Fruit fly (Drosophila melanogaster) whole organism, embryonic: Measurements from ENCODE around the gene Usf.

Experiments used
- ATbp ChIP-seq: fragments of 200-800 bp; sonication (Bioruptor generic); optimal IDR thresholded peaks from 2 replicates; lab custom pipeline; 2017; ENCODE audit warnings: missing biosample characterization, mild to moderate bottlenecking, missing genetic modification characterization, missing genetic modification reagents
- Ada2b ChIP-seq: fragments of 200-800 bp; sonication (Bioruptor generic); IDR thresholded peaks from 2 replicates; pipeline ENCODE4 v1.3.6; 2022; ENCODE audit warnings: missing biosample characterization, missing genetic modification characterization
- Adf1 ChIP-seq: fragments of 200-800 bp; sonication (Bioruptor generic); IDR thresholded peaks from 2 replicates; pipeline ENCODE4 v1.3.6; 2022; ENCODE audit warnings: missing biosample characterization, missing genetic modification characterization
- Atf6 ChIP-seq: fragments of 200-800 bp; sonication (Bioruptor generic); IDR thresholded peaks from 2 replicates; pipeline ENCODE4 v1.3.6; 2022; ENCODE audit warnings: missing biosample characterization, missing genetic modification characterization
- Bgb ChIP-seq: fragments of 200-800 bp; sonication (Bioruptor generic); IDR thresholded peaks from 2 replicates; pipeline ENCODE4 v1.3.6; 2022; ENCODE audit warnings: missing biosample characterization, missing genetic modification characterization; ENCODE audit not compliant: partially characterized antibody
- CG10565 ChIP-seq: fragments of 200-800 bp; sonication (Bioruptor generic); optimal IDR thresholded peaks from 3 replicates; lab custom pipeline; 2016; ENCODE audit warnings: missing biosample characterization, mild to moderate bottlenecking, missing genetic modification characterization
- CG11723 ChIP-seq: fragments of 200-800 bp; sonication (Bioruptor generic); optimal IDR thresholded peaks from 2 replicates; lab custom pipeline; 2017; ENCODE audit warnings: missing biosample characterization, mild to moderate bottlenecking, missing genetic modification characterization
- CG12219 ChIP-seq: fragments of 200-800 bp; sonication (Bioruptor generic); optimal IDR thresholded peaks from 3 replicates; lab custom pipeline; 2018; ENCODE audit warnings: missing biosample characterization, mild to moderate bottlenecking, missing genetic modification characterization
- CG13624 ChIP-seq: fragments of 200-800 bp; sonication (Bioruptor generic); optimal IDR thresholded peaks from 2 replicates; lab custom pipeline; 2016; ENCODE audit warnings: missing biosample characterization, missing genetic modification characterization
- CG14667 ChIP-seq: fragments of 200-800 bp; sonication (Bioruptor generic); IDR thresholded peaks from 2 replicates; pipeline ENCODE4 v1.3.6; 2022; ENCODE audit warnings: missing biosample characterization, missing genetic modification characterization
- CG15011 ChIP-seq: fragments of 200-800 bp; sonication (Bioruptor generic); optimal IDR thresholded peaks from 3 replicates; lab custom pipeline; 2018; ENCODE audit warnings: missing biosample characterization, mild to moderate bottlenecking, missing genetic modification characterization
- CG16813 ChIP-seq: fragments of 200-800 bp; sonication (Bioruptor generic); IDR thresholded peaks from 3 replicates; pipeline ENCODE4 v1.3.6; 2022; ENCODE audit warnings: missing biosample characterization, missing genetic modification characterization; ENCODE audit not compliant: partially characterized antibody
- CG17186 ChIP-seq: fragments of 200-800 bp; sonication (Bioruptor generic); optimal IDR thresholded peaks from 3 replicates; lab custom pipeline; 2017; ENCODE audit warnings: missing biosample characterization, missing genetic modification reagents, missing genetic modification characterization
- CG17359 ChIP-seq: fragments of 200-800 bp; sonication (Bioruptor generic); optimal IDR thresholded peaks from 3 replicates; lab custom pipeline; 2018; ENCODE audit warnings: missing biosample characterization, mild to moderate bottlenecking, missing genetic modification characterization, moderate library complexity
- CG18011 ChIP-seq: fragments of 200-800 bp; sonication (Bioruptor generic); optimal IDR thresholded peaks from 2 replicates; lab custom pipeline; 2017; ENCODE audit warnings: missing biosample characterization, missing genetic modification characterization, mild to moderate bottlenecking, moderate library complexity, missing genotype
- CG2129 ChIP-seq: fragments of 200-800 bp; sonication (Bioruptor generic); IDR thresholded peaks from 2 replicates; pipeline ENCODE4 v1.3.6; 2022; ENCODE audit warnings: missing biosample characterization, missing genetic modification characterization; ENCODE audit not compliant: partially characterized antibody
- CG30403 ChIP-seq: fragments of 200-800 bp; sonication (Bioruptor generic); optimal IDR thresholded peaks from 3 replicates; lab custom pipeline; 2016; ENCODE audit warnings: missing biosample characterization, missing genetic modification characterization
- CG31388 ChIP-seq: fragments of 200-800 bp; sonication (Bioruptor generic); optimal IDR thresholded peaks from 2 replicates; lab custom pipeline; 2016; ENCODE audit warnings: missing biosample characterization, missing genetic modification characterization
- CG34224 ChIP-seq: fragments of 200-800 bp; sonication (Bioruptor generic); IDR thresholded peaks from 3 replicates; pipeline ENCODE4 v1.3.6; 2022; ENCODE audit warnings: missing biosample characterization, missing genetic modification characterization; ENCODE audit not compliant: partially characterized antibody
- CG7372 ChIP-seq: fragments of 200-800 bp; sonication (Bioruptor generic); IDR thresholded peaks from 2 replicates; pipeline ENCODE4 v1.3.6; 2022; ENCODE audit warnings: missing biosample characterization, missing genetic modification characterization
- CG7839 ChIP-seq: fragments of 200-800 bp; sonication (Bioruptor generic); optimal IDR thresholded peaks from 3 replicates; lab custom pipeline; 2018; ENCODE audit warnings: missing biosample characterization, mild to moderate bottlenecking, missing genetic modification characterization, moderate library complexity
- Deaf1 ChIP-seq: fragments of 200-800 bp; optimal IDR thresholded peaks from 3 replicates; lab custom pipeline; 2019; ENCODE audit warnings: missing biosample characterization, mild to moderate bottlenecking, missing genetic modification characterization, moderate library complexity
- Dref ChIP-seq: fragments of 200-800 bp; sonication (Bioruptor generic); IDR thresholded peaks from 2 replicates; pipeline ENCODE4 v1.3.6; 2022; ENCODE audit warnings: missing biosample characterization, missing genetic modification characterization
- E2f1 ChIP-seq: fragments of 200-800 bp; sonication (Bioruptor generic); IDR thresholded peaks from 2 replicates; pipeline ENCODE4 v1.3.6; 2022; ENCODE audit warnings: missing biosample characterization, missing genetic modification characterization
- HLH4C ChIP-seq: fragments of 200-800 bp; sonication (Bioruptor generic); IDR thresholded peaks from 3 replicates; pipeline ENCODE4 v1.3.6; 2022; ENCODE audit warnings: missing biosample characterization, missing genetic modification characterization; ENCODE audit not compliant: partially characterized antibody
- HLH54F ChIP-seq: fragments of 200-800 bp; sonication (Bioruptor generic); optimal IDR thresholded peaks from 3 replicates; lab custom pipeline; 2016; ENCODE audit warnings: missing biosample characterization, missing genetic modification characterization
- NC2α ChIP-seq: fragments of 200-800 bp; sonication (Bioruptor generic); optimal IDR thresholded peaks from 2 replicates; lab custom pipeline; 2016; ENCODE audit warnings: missing biosample characterization, missing genetic modification characterization
- Sox100B ChIP-seq: fragments of 200-800 bp; sonication (Bioruptor generic); optimal IDR thresholded peaks from 3 replicates; lab custom pipeline; 2018; ENCODE audit warnings: missing biosample characterization, mild to moderate bottlenecking, missing genetic modification characterization
- Tbp ChIP-seq: fragments of >200 bp; optimal IDR thresholded peaks from 2 replicates; lab custom pipeline; 2018; ENCODE audit warnings: missing biosample characterization, missing genetic modification characterization
- bcd ChIP-seq: fragments of 200-800 bp; sonication (Bioruptor generic); optimal IDR thresholded peaks from 2 replicates; lab custom pipeline; 2017; ENCODE audit warnings: missing biosample characterization, mild to moderate bottlenecking, missing genetic modification characterization
- caup ChIP-seq: fragments of 200-800 bp; sonication (Bioruptor generic); optimal IDR thresholded peaks from 3 replicates; lab custom pipeline; 2017; ENCODE audit warnings: missing biosample characterization, mild to moderate bottlenecking, missing genetic modification characterization, moderate library complexity; ENCODE audit not compliant: severe bottlenecking
- chm ChIP-seq: fragments of 200-800 bp; sonication (Bioruptor generic); IDR thresholded peaks from 2 replicates; pipeline ENCODE4 v1.3.6; 2022; ENCODE audit warnings: missing biosample characterization, missing genetic modification characterization
- dan ChIP-seq: fragments of 200-800 bp; sonication (Bioruptor generic); IDR thresholded peaks from 2 replicates; pipeline ENCODE4 v1.3.6; 2022; ENCODE audit warnings: missing biosample characterization, missing genetic modification characterization
- emc ChIP-seq: fragments of 200-800 bp; sonication (Bioruptor generic); optimal IDR thresholded peaks from 2 replicates; lab custom pipeline; 2016; ENCODE audit warnings: missing biosample characterization, missing genetic modification characterization
- esg ChIP-seq: fragments of 200-800 bp; sonication (Bioruptor generic); conservative IDR thresholded peaks from 2 replicates; pipeline ENCODE4 v1.3.6; 2022; ENCODE audit warnings: missing biosample characterization, missing genetic modification characterization
- gcm ChIP-seq: fragments of 200-800 bp; sonication (Bioruptor generic); optimal IDR thresholded peaks from 2 replicates; lab custom pipeline; 2019; ENCODE audit warnings: missing biosample characterization, mild to moderate bottlenecking, missing genetic modification characterization, moderate library complexity
- jing ChIP-seq: fragments of 200-800 bp; sonication (Bioruptor generic); optimal IDR thresholded peaks from 2 replicates; lab custom pipeline; 2018; ENCODE audit warnings: missing biosample characterization, mild to moderate bottlenecking, missing genetic modification characterization
- kah ChIP-seq: fragments of 200-800 bp; sonication (Bioruptor generic); optimal IDR thresholded peaks from 2 replicates; lab custom pipeline; 2018; ENCODE audit warnings: missing biosample characterization, mild to moderate bottlenecking, missing genetic modification characterization
- klu ChIP-seq: fragments of 200-800 bp; sonication (Bioruptor generic); IDR thresholded peaks from 2 replicates; pipeline ENCODE4 v1.3.6; 2022; ENCODE audit warnings: missing biosample characterization, missing genetic modification characterization
- luna ChIP-seq: fragments of 200-800 bp; sonication (Bioruptor generic); optimal IDR thresholded peaks from 2 replicates; lab custom pipeline; 2016; ENCODE audit warnings: missing biosample characterization, missing genetic modification characterization
- p53 ChIP-seq: fragments of 200-800 bp; sonication (Bioruptor generic); optimal IDR thresholded peaks from 2 replicates; lab custom pipeline; 2016; ENCODE audit warnings: missing biosample characterization, missing genetic modification characterization
- prd ChIP-seq, 3 experiments: fragments of >200 bp in 2 of 3; fragments of 200-800 bp in 1 of 3; sonication (Bioruptor generic) in 1 of 3; optimal IDR thresholded peaks in 2 of 3; IDR thresholded peaks in 1 of 3; 2 replicates in 2 of 3; 3 replicates in 1 of 3; pipeline versions ENCODE4 v1.3.6 to Lab custom; 2017 to 2022; ENCODE audit warnings: missing biosample characterization in 1 of 3, missing genetic modification characterization in 1 of 3
- pzg ChIP-seq: fragments of 200-800 bp; sonication (Bioruptor generic); optimal IDR thresholded peaks from 3 replicates; lab custom pipeline; 2018; ENCODE audit warnings: missing biosample characterization, mild to moderate bottlenecking, missing genetic modification characterization, moderate library complexity
- scrt ChIP-seq: fragments of 200-800 bp; sonication (Bioruptor generic); optimal IDR thresholded peaks from 2 replicates; lab custom pipeline; 2018; ENCODE audit warnings: missing biosample characterization, mild to moderate bottlenecking, missing genetic modification characterization, moderate library complexity
- sima ChIP-seq: fragments of 200-800 bp; sonication (Bioruptor generic); optimal IDR thresholded peaks from 2 replicates; lab custom pipeline; 2016; ENCODE audit warnings: missing biosample characterization, missing genetic modification characterization
- sisA ChIP-seq: fragments of 200-800 bp; sonication (Bioruptor generic); IDR thresholded peaks from 2 replicates; pipeline ENCODE4 v1.3.6; 2022; ENCODE audit warnings: missing biosample characterization, missing genetic modification characterization
- slbo ChIP-seq: fragments of 200-800 bp; sonication (Bioruptor generic); IDR thresholded peaks from 2 replicates; pipeline ENCODE4 v1.3.6; 2022; ENCODE audit warnings: missing biosample characterization, missing genetic modification characterization
- trem ChIP-seq: fragments of 200-800 bp; optimal IDR thresholded peaks from 3 replicates; lab custom pipeline; 2019; ENCODE audit warnings: missing biosample characterization, mild to moderate bottlenecking, missing genetic modification characterization, moderate library complexity
- trh ChIP-seq: fragments of 200-800 bp; sonication (Bioruptor generic); optimal IDR thresholded peaks from 2 replicates; lab custom pipeline; 2016; ENCODE audit warnings: missing biosample characterization, missing genetic modification characterization
- wdn ChIP-seq: fragments of 200-800 bp; sonication (Bioruptor generic); IDR thresholded peaks from 2 replicates; pipeline ENCODE4 v1.3.6; 2022; ENCODE audit warnings: missing biosample characterization, missing genetic modification characterization

Gene Usf

DNA sequence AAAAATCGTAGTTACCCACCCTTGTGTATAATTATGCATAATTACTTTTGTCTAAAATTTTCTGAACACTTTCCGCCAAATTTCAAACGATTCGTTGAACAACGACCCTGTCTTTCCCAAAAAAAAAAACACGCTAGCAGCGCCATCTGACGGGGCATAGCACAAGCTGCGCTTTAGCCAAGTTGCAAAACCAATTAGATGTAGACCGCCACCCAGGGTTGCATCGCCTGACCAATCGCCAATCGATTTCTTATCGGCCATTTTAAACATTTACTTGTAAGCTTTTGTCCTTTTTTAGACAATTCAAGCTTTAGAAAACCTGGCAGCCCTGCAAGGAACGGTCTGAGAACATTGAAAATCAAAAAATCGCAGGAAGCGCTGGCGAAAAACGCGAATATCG, 18.7 kb downstream of the Usf start, which contains the start of gene CG3556 (continued):
- TF ChIP-seq kah (GFP tag; lab: Kevin White, UChicago) (no peak), ATbp (GFP tag; lab: Kevin White, UChicago) (no peak), dan (GFP tag; lab: Robert Waterston, UW) (no peak), wdn (GFP tag; lab: Robert Waterston, UW) (no peak), prd (optimal IDR thresholded peaks at IDR 0.05; lab: Kevin White, UChicago) (no peak), prd (GFP tag; IDR thresholded peaks at IDR 0.05; lab: Robert Waterston, UW) (peak; percentile 46; the same call in 2 of the 3 replicates), CG7839 (tag; lab: Kevin White, UChicago) (no peak), CG2129 (GFP tag; lab: Robert Waterston, UW) (no peak), HLH54F (GFP tag; lab: Kevin White, UChicago) (no peak), HLH4C (peak; percentile 70), bcd (GFP tag; lab: Kevin White, UChicago) (no peak), CG10565 (no peak), CG17359 (tag; lab: Kevin White, UChicago) (peak; percentile 32), CG14667 (GFP tag; lab: Robert Waterston, UW) (peak; percentile 37; the same call in 1 of the 2 replicates), CG30403 (GFP tag; lab: Kevin White, UChicago) (peak; percentile 49), CG16813 (GFP tag; lab: Robert Waterston, UW) (peak; percentile 56; the same call in 2 of the 3 replicates), NC2α (GFP tag; lab: Kevin White, UChicago) (no peak), esg (0 out of 2 replicates have a peak, but pooled peaks have one; percentile 5), pzg (GFP tag; lab: Kevin White, UChicago) (peak; percentile 87), trh (no peak), CG17186 (GFP tag; lab: Kevin White, UChicago) (peak; percentile 19), Tbp (GFP tag; lab: Kevin White, UChicago) (no peak), sisA (GFP tag; lab: Robert Waterston, UW) (peak; percentile 38; the same call in 1 of the 2 replicates), trem (tag; lab: Kevin White, UChicago) (peak; percentile 1), scrt (GFP tag; lab: Kevin White, UChicago) (no peak), gcm (no peak), sima (GFP tag; lab: Kevin White, UChicago) (no peak), luna (GFP tag; lab: Kevin White, UChicago) (no peak), CG31388 (no peak), Adf1 (GFP tag; lab: Robert Waterston, UW) (no peak), Deaf1 (no peak), slbo (GFP tag; lab: Robert Waterston, UW) (peak; percentile 71), CG12219 (GFP tag; lab: Kevin White, UChicago) (no peak), Sox100B (no peak), CG18011 (GFP tag; lab: Kevin White, UChicago) (no peak), CG7372 (GFP tag; lab: Robert Waterston, UW) (peak; percentile 15; the same call in 1 of the 2 replicates), CG13624 (peak; percentile 55), CG34224 (GFP tag; lab: Robert Waterston, UW) (peak; percentile 65; the same call in 2 of the 3 replicates), klu (GFP tag; lab: Robert Waterston, UW) (0 out of 2 replicates have a peak, but pooled peaks have one; percentile 7), Atf6 (GFP tag; lab: Robert Waterston, UW) (0 out of 2 replicates have a peak, but pooled peaks have one; percentile 30), Dref (GFP tag; lab: Robert Waterston, UW) (peak; percentile 93), caup (GFP tag; lab: Kevin White, UChicago) (peak; percentile 52), CG15011 (GFP tag; lab: Kevin White, UChicago) (no peak), jing (no peak), chm (GFP tag; lab: Robert Waterston, UW) (peak; percentile 74; the same call in 1 of the 2 replicates), E2f1 (peak; percentile 29; the same call in 1 of the 2 replicates), Ada2b (GFP tag; lab: Robert Waterston, UW) (no peak), Bgb (peak; percentile 78), p53 (GFP tag; lab: Kevin White, UChicago) (peak; percentile 50), emc (GFP tag; lab: Kevin White, UChicago) (no peak), CG11723 (GFP tag; lab: Kevin White, UChicago) (no peak)
